Worm (Caenorhabditis elegans): ENCODE data around the gene cyp-35A3.

- no peak for TF ChIP-seq tbx-37 (GFP tag; conservative IDR thresholded peaks at IDR 0.05)
- TF ChIP-seq ama-1 (optimal IDR thresholded peaks at IDR 0.05), result no peak
- TF ChIP-seq flt-1 (GFP tag; IDR thresholded peaks at IDR 0.05), result no peak
- TF ChIP-seq hmbx-1 (tag; optimal IDR thresholded peaks at IDR 0.05), result no peak
- TF ChIP-seq aly-1 (tag; optimal IDR thresholded peaks at IDR 0.05), result no peak
- TF ChIP-seq sea-1 (GFP tag; conservative IDR thresholded peaks at IDR 0.05), result no peak
- no peak for TF ChIP-seq tra-4 (tag; optimal IDR thresholded peaks at IDR 0.05)
- no peak for TF ChIP-seq hmg-4 (GFP tag; optimal IDR thresholded peaks at IDR 0.05)
These were observed 30.1 kb upstream of the cyp-35A3 start for ce11 chrV:3992334-3992733.
